Worm (Caenorhabditis elegans) whole organism, L3 larva: ENCODE measurements around the gene col-107.

Source experiments
- ZK546.5 ChIP-seq: sonication (generic microtip); optimal IDR thresholded peaks from 2 replicates; lab custom pipeline; 2017; ENCODE audit warnings: missing biosample characterization, missing genetic modification characterization
- ama-1 ChIP-seq: fragments of 150-350 bp; optimal IDR thresholded peaks from 2 replicates; lab custom pipeline; 2018
- elt-3 ChIP-seq, 3 experiments: fragments of 150-350 bp in 1 of 3; sonication (generic microtip) in 2 of 3; optimal IDR thresholded peaks; 2 replicates in 2 of 3; 4 replicates in 1 of 3; lab custom pipeline; 2014 to 2017; ENCODE audit warnings: missing biosample characterization in 3 of 3, missing genetic modification characterization in 3 of 3
- fkh-10 ChIP-seq: sonication (generic microtip); optimal IDR thresholded peaks from 2 replicates; lab custom pipeline; 2017; ENCODE audit warnings: missing biosample characterization, missing genetic modification reagents, missing genetic modification characterization
- jun-1 ChIP-seq: fragments of 150-350 bp; optimal IDR thresholded peaks from 2 replicates; lab custom pipeline; 2014; ENCODE audit warnings: missing biosample characterization, missing genetic modification reagents, missing genetic modification characterization
- nhr-11 ChIP-seq: fragments of 150-350 bp; optimal IDR thresholded peaks from 2 replicates; lab custom pipeline; 2014; ENCODE audit warnings: missing biosample characterization, missing genetic modification characterization
- nhr-23 ChIP-seq: fragments of 150-350 bp; optimal IDR thresholded peaks from 2 replicates; lab custom pipeline; 2014; ENCODE audit warnings: missing biosample characterization, missing genetic modification reagents, missing genetic modification characterization
- nhr-237 ChIP-seq: fragments of 150-350 bp; optimal IDR thresholded peaks from 2 replicates; lab custom pipeline; 2014; ENCODE audit warnings: missing biosample characterization, missing genetic modification characterization
- tbx-2 ChIP-seq: sonication (generic microtip); optimal IDR thresholded peaks from 2 replicates; lab custom pipeline; 2016; ENCODE audit warnings: mild to moderate bottlenecking, missing genetic modification characterization, missing compliant biosample characterization
- unc-62 ChIP-seq: fragments of 150-350 bp; sonication (generic microtip); optimal IDR thresholded peaks from 4 replicates; lab custom pipeline; 2014; ENCODE audit warnings: missing biosample characterization, missing genetic modification reagents, missing genetic modification characterization
- zag-1 ChIP-seq: fragments of 150-350 bp; optimal IDR thresholded peaks from 2 replicates; lab custom pipeline; 2014; ENCODE audit warnings: missing biosample characterization, missing genetic modification characterization
- ztf-11 ChIP-seq: fragments of 150-350 bp; optimal IDR thresholded peaks from 2 replicates; lab custom pipeline; 2014; ENCODE audit warnings: missing biosample characterization, missing genetic modification characterization

ce11 chrIV:1510241-1510640 lies 38.3 kb upstream of the col-107 start, which contains the start of gene txt-4:
- TF ChIP-seq unc-62 (GFP tag; lab: Kevin White, UChicago) (no peak), ztf-11 (tag; lab: Kevin White, UChicago) (no peak), elt-3 (tag; optimal IDR thresholded peaks at IDR 0.05; lab: Kevin White, UChicago) (no peak), jun-1 (tag; lab: Kevin White, UChicago) (no peak), ama-1 (lab: Kevin White, UChicago) (no peak), zag-1 (no peak), nhr-11 (no peak), tbx-2 (no peak), nhr-23 (tag; lab: Kevin White, UChicago) (no peak), ZK546.5 (tag; lab: Kevin White, UChicago) (no peak), nhr-237 (tag; lab: Kevin White, UChicago) (no peak), fkh-10 (no peak)
